Worm (Caenorhabditis elegans) whole organism, young adult: ENCODE measurements around the gene grl-18.

Experiments
- D2030.7 ChIP-seq: fragments of 200-800 bp; sonication (Bioruptor generic); IDR thresholded peaks from 2 replicates; pipeline ENCODE4 v1.3.6; 2022; ENCODE audit warnings: missing genetic modification reagents, missing genetic modification characterization, missing compliant biosample characterization
- F37B4.10 ChIP-seq: fragments of 200-800 bp; sonication (Bioruptor generic); IDR thresholded peaks from 2 replicates; pipeline ENCODE4 v1.3.6; 2022; ENCODE audit warnings: missing genetic modification characterization, missing compliant biosample characterization
- F39B2.1 ChIP-seq: fragments of 200-800 bp; sonication (Bioruptor generic); IDR thresholded peaks from 2 replicates; pipeline ENCODE4 v1.3.6; 2022; ENCODE audit warnings: missing genetic modification reagents, missing genetic modification characterization, missing compliant biosample characterization
- F52B5.7 ChIP-seq: sonication (generic microtip); optimal IDR thresholded peaks from 2 replicates; lab custom pipeline; 2016; ENCODE audit warnings: mild to moderate bottlenecking, missing genetic modification characterization, missing compliant biosample characterization
- F57C9.4 ChIP-seq: sonication (generic microtip); optimal IDR thresholded peaks from 2 replicates; lab custom pipeline; 2017; ENCODE audit warnings: mild to moderate bottlenecking, missing genetic modification characterization, missing compliant biosample characterization
- T07F8.4 ChIP-seq: sonication (generic microtip); optimal IDR thresholded peaks from 2 replicates; lab custom pipeline; 2016; ENCODE audit warnings: mild to moderate bottlenecking, missing genetic modification characterization, moderate library complexity, missing compliant biosample characterization
- Y53F4B.3 ChIP-seq: fragments of 200-800 bp; sonication (Bioruptor generic); IDR thresholded peaks from 2 replicates; pipeline ENCODE4 v1.3.6; 2022; ENCODE audit warnings: missing genetic modification reagents, missing genetic modification characterization, missing compliant biosample characterization
- Y56A3A.18 ChIP-seq: fragments of 200-800 bp; sonication (Bioruptor generic); IDR thresholded peaks from 2 replicates; pipeline ENCODE4 v1.3.6; 2022; ENCODE audit warnings: missing genetic modification reagents, missing genetic modification characterization, missing compliant biosample characterization
- Y79H2A.3 ChIP-seq: fragments of 200-800 bp; sonication (Bioruptor generic); conservative IDR thresholded peaks from 2 replicates; pipeline ENCODE4 v1.3.6; 2022; ENCODE audit warnings: missing genetic modification reagents, missing genetic modification characterization, missing compliant biosample characterization
- Y95B8A.8 ChIP-seq: fragments of 200-800 bp; sonication (Bioruptor generic); IDR thresholded peaks from 2 replicates; pipeline ENCODE4 v1.3.6; 2022; ENCODE audit warnings: missing genetic modification reagents, missing genetic modification characterization, missing compliant biosample characterization
- akir-1 ChIP-seq: fragments of 200-800 bp; sonication (Bioruptor generic); optimal IDR thresholded peaks from 2 replicates; lab custom pipeline; 2018; ENCODE audit warnings: mild to moderate bottlenecking, missing genetic modification characterization, moderate library complexity, missing compliant biosample characterization
- ama-1 ChIP-seq, 3 experiments: fragments of 150-350 bp in 1 of 3; sonication (generic microtip) in 2 of 3; optimal IDR thresholded peaks; 2 replicates each; lab custom pipeline; 2014 to 2018; ENCODE audit warnings: missing biosample characterization in 2 of 3, missing genetic modification characterization in 2 of 3, missing genetic modification reagents in 2 of 3
- aptf-3 ChIP-seq: fragments of 200-800 bp; sonication (Bioruptor generic); IDR thresholded peaks from 2 replicates; pipeline ENCODE4 v1.3.6; 2022; ENCODE audit warnings: missing genetic modification characterization, missing compliant biosample characterization
- bed-1 ChIP-seq: fragments of 200-800 bp; sonication (Bioruptor generic); IDR thresholded peaks from 2 replicates; pipeline ENCODE4 v1.3.6; 2022; ENCODE audit warnings: missing genetic modification reagents, missing genetic modification characterization, missing compliant biosample characterization
- ceh-58 ChIP-seq: fragments of 200-800 bp; sonication (Bioruptor generic); IDR thresholded peaks from 2 replicates; pipeline ENCODE4 v1.3.6; 2022; ENCODE audit warnings: missing genetic modification characterization, missing compliant biosample characterization
- chd-7 ChIP-seq: sonication (generic microtip); optimal IDR thresholded peaks from 2 replicates; lab custom pipeline; 2016; ENCODE audit warnings: mild to moderate bottlenecking, missing genetic modification characterization, moderate library complexity, missing compliant biosample characterization
- dox-1 ChIP-seq: fragments of 200-800 bp; sonication (Bioruptor generic); IDR thresholded peaks from 2 replicates; pipeline ENCODE4 v1.3.6; 2022; ENCODE audit warnings: missing genetic modification reagents, missing genetic modification characterization, missing compliant biosample characterization
- gei-17 ChIP-seq: fragments of 200-800 bp; sonication (Bioruptor generic); optimal IDR thresholded peaks from 2 replicates; lab custom pipeline; 2018; ENCODE audit warnings: mild to moderate bottlenecking, missing genetic modification characterization, missing compliant biosample characterization
- him-1 ChIP-seq: sonication (generic microtip); optimal IDR thresholded peaks from 2 replicates; lab custom pipeline; 2016; ENCODE audit warnings: missing genotype, missing genetic modification reagents, missing genetic modification characterization, missing compliant biosample characterization
- lag-1 ChIP-seq: fragments of 200-800 bp; sonication (Bioruptor generic); IDR thresholded peaks from 2 replicates; pipeline ENCODE4 v1.3.6; 2022; ENCODE audit warnings: missing genetic modification reagents, missing genetic modification characterization, missing compliant biosample characterization
- let-526 ChIP-seq: fragments of 200-800 bp; sonication (Bioruptor generic); IDR thresholded peaks from 2 replicates; pipeline ENCODE4 v1.3.6; 2022; ENCODE audit warnings: missing genetic modification reagents, missing genetic modification characterization, missing compliant biosample characterization
- lin-40 ChIP-seq: sonication (generic microtip); optimal IDR thresholded peaks from 2 replicates; lab custom pipeline; 2016; ENCODE audit warnings: missing genetic modification characterization, mild to moderate bottlenecking, missing compliant biosample characterization, missing genotype, missing genetic modification reagents
- lsy-27 ChIP-seq: sonication (generic microtip); optimal IDR thresholded peaks from 2 replicates; lab custom pipeline; 2017; ENCODE audit warnings: missing genetic modification characterization, mild to moderate bottlenecking, missing compliant biosample characterization, antibody characterized with exemption, missing genotype, borderline replicate concordance; ENCODE audit not compliant: insufficient read depth
- madf-10 ChIP-seq: sonication (generic microtip); optimal IDR thresholded peaks from 2 replicates; lab custom pipeline; 2016; ENCODE audit warnings: mild to moderate bottlenecking, missing genetic modification characterization, missing compliant biosample characterization
- madf-6 ChIP-seq: fragments of 200-800 bp; sonication (Bioruptor generic); IDR thresholded peaks from 2 replicates; pipeline ENCODE4 v1.3.6; 2022; ENCODE audit warnings: missing genetic modification reagents, missing genetic modification characterization, missing compliant biosample characterization
- mel-28 ChIP-seq: sonication (generic microtip); optimal IDR thresholded peaks from 2 replicates; lab custom pipeline; 2016; ENCODE audit warnings: borderline replicate concordance, mild to moderate bottlenecking, missing genetic modification characterization, missing compliant biosample characterization
- nhr-120 ChIP-seq: fragments of 200-800 bp; sonication (Bioruptor generic); IDR thresholded peaks from 2 replicates; pipeline ENCODE4 v1.3.6; 2022; ENCODE audit warnings: missing genetic modification characterization, missing compliant biosample characterization
- nhr-27 ChIP-seq: fragments of 200-800 bp; sonication (Bioruptor generic); optimal IDR thresholded peaks from 2 replicates; lab custom pipeline; 2018; ENCODE audit warnings: mild to moderate bottlenecking, missing genetic modification characterization, moderate library complexity, missing compliant biosample characterization
- nhr-90 ChIP-seq: sonication (generic microtip); optimal IDR thresholded peaks from 2 replicates; lab custom pipeline; 2016; ENCODE audit warnings: missing genotype, mild to moderate bottlenecking, missing genetic modification characterization, missing compliant biosample characterization
- pha-4 ChIP-seq: fragments of 150-350 bp; sonication (generic microtip); optimal IDR thresholded peaks from 2 replicates; lab custom pipeline; 2014; ENCODE audit warnings: missing biosample characterization, missing genetic modification reagents, missing genetic modification characterization
- rcor-1 ChIP-seq: fragments of 200-800 bp; sonication (Bioruptor generic); IDR thresholded peaks from 2 replicates; pipeline ENCODE4 v1.3.6; 2022; ENCODE audit warnings: missing genetic modification reagents, missing genetic modification characterization, missing compliant biosample characterization
- rec-8 ChIP-seq, 2 experiments: sonication (generic microtip); optimal IDR thresholded peaks; 2 replicates each; lab custom pipeline; 2016; ENCODE audit warnings: mild to moderate bottlenecking in 2 of 2, missing genetic modification characterization in 2 of 2, missing genetic modification reagents in 2 of 2, missing genotype in 2 of 2, missing biosample characterization in 1 of 2, missing compliant biosample characterization in 1 of 2, moderate library complexity in 1 of 2
- repo-1 ChIP-seq: sonication (generic microtip); optimal IDR thresholded peaks from 2 replicates; lab custom pipeline; 2017; ENCODE audit warnings: mild to moderate bottlenecking, missing genetic modification characterization, missing compliant biosample characterization
- sptf-2 ChIP-seq: fragments of 200-800 bp; sonication (Bioruptor generic); optimal IDR thresholded peaks from 2 replicates; lab custom pipeline; 2018; ENCODE audit warnings: mild to moderate bottlenecking, missing genetic modification characterization, missing compliant biosample characterization
- unc-62 ChIP-seq: fragments of 150-350 bp; optimal IDR thresholded peaks from 2 replicates; lab custom pipeline; 2014; ENCODE audit warnings: missing biosample characterization, missing genetic modification reagents, missing genetic modification characterization
- ztf-18 ChIP-seq: sonication (generic microtip); optimal IDR thresholded peaks from 2 replicates; lab custom pipeline; 2016; ENCODE audit warnings: missing genotype, mild to moderate bottlenecking, missing genetic modification characterization, missing compliant biosample characterization
- ztf-28 ChIP-seq: fragments of 200-800 bp; sonication (Bioruptor generic); IDR thresholded peaks from 2 replicates; pipeline ENCODE4 v1.3.6; 2022; ENCODE audit warnings: missing genetic modification reagents, missing genetic modification characterization, missing compliant biosample characterization

grl-18 gene

ce11 chrV:5535774-5536173 lies 47.1 kb upstream of the grl-18 start, which contains the start of gene C24G6.8:
TSS of gene C24G6.8 (minus strand) at chrV:5535874.
- TF ChIP-seq F57C9.4 (tag; lab: Kevin White, UChicago) = no peak
- TF ChIP-seq rcor-1 = no peak

ce11 chrV:5533755-5534154 lies 45.1 kb upstream of the grl-18 start, which contains the start of gene grl-1:
TSS of gene grl-1 (minus strand) at chrV:5533855.
- TF ChIP-seq bed-1 (GFP tag; lab: Robert Waterston, UW) = no peak
- 0 out of 2 replicates have a peak, but pooled peaks have one; percentile 20 for TF ChIP-seq madf-6
- TF ChIP-seq, all 124 proteins: peak for 1

ce11 chrV:5527694-5528093 lies 39.0 kb upstream of the grl-18 start:
- TF ChIP-seq repo-1 (tag; lab: Kevin White, UChicago) (no peak), T07F8.4 (tag; lab: Kevin White, UChicago) (no peak), sptf-2 (no peak), F57C9.4 (tag; lab: Kevin White, UChicago) (no peak), Y56A3A.18 (GFP tag; lab: Robert Waterston, UW) (no peak), F37B4.10 (GFP tag; lab: Robert Waterston, UW) (no peak), ceh-58 (GFP tag; lab: Robert Waterston, UW) (no peak), rec-8 (tag; optimal IDR thresholded peaks at IDR 0.05; lab: Kevin White, UChicago) (no peak), F52B5.7 (no peak), F39B2.1 (GFP tag; lab: Robert Waterston, UW) (no peak), unc-62 (GFP tag; lab: Kevin White, UChicago) (no peak), Y95B8A.8 (no peak), ztf-18 (tag; lab: Kevin White, UChicago) (no peak), D2030.7 (GFP tag; lab: Robert Waterston, UW) (no peak), aptf-3 (no peak), chd-7 (no peak), lag-1 (GFP tag; lab: Robert Waterston, UW) (no peak), gei-17 (GFP tag; lab: Kevin White, UChicago) (no peak)
- TF ChIP-seq, all 124 proteins: peak for 0

DNA sequence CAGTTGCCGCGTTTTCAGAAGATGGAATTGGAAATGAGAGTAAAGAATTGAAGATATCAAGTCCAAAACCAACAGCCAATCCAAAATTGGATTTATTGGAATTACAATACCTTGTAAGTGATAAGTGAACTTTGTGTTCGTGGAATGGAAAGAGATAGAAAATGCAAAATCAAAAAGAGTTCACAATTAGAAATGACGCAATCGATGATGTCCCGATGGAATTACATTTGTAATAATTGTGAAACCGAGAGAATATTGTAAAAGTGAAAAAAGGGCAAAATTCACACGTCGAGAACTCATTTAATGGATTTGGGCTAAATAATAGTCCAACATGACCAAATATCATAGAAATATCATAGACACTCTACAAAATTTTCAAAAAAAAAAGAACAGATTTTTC lies 36.5 kb upstream of the grl-18 start:
- TF ChIP-seq lsy-27 (no peak), Y53F4B.3 (no peak), lin-40 (no peak), mel-28 (tag; lab: Kevin White, UChicago) (no peak), ztf-28 (GFP tag; lab: Robert Waterston, UW) (no peak), dox-1 (GFP tag; lab: Robert Waterston, UW) (no peak), Y95B8A.8 (no peak), sptf-2 (no peak), akir-1 (GFP tag; lab: Kevin White, UChicago) (no peak), aptf-3 (no peak), ama-1 (optimal IDR thresholded peaks at IDR 0.05; lab: Kevin White, UChicago) (no peak), ama-1 (GFP tag; optimal IDR thresholded peaks at IDR 0.05; lab: Kevin White, UChicago) (no peak), madf-6 (no peak), Y79H2A.3 (GFP tag; lab: Robert Waterston, UW) (no peak), nhr-27 (tag; lab: Kevin White, UChicago) (no peak), let-526 (GFP tag; lab: Robert Waterston, UW) (no peak), nhr-120 (GFP tag; lab: Robert Waterston, UW) (no peak), pha-4 (tag; lab: Kevin White, UChicago) (no peak), nhr-90 (tag; lab: Kevin White, UChicago) (no peak), madf-10 (tag; lab: Kevin White, UChicago) (no peak), him-1 (tag; lab: Kevin White, UChicago) (no peak)
- TF ChIP-seq, all 124 proteins: peak for 0
